Fruit fly (Drosophila melanogaster) whole organism, embryonic: ENCODE data around the gene UQCR-C1.

ENCODE experiments used
- Abd-B ChIP-seq: fragments of 200-800 bp; sonication (Bioruptor generic); optimal IDR thresholded peaks from 2 replicates; lab custom pipeline; 2018; ENCODE audit warnings: missing biosample characterization, mild to moderate bottlenecking, missing genetic modification characterization, moderate library complexity
- CG10366 ChIP-seq: fragments of 200-800 bp; sonication (Bioruptor generic); IDR thresholded peaks from 2 replicates; pipeline ENCODE4 v1.3.6; 2022; ENCODE audit warnings: missing biosample characterization, missing genetic modification characterization
- CG10543 ChIP-seq: fragments of 200-800 bp; sonication (Bioruptor generic); optimal IDR thresholded peaks from 3 replicates; lab custom pipeline; 2017; ENCODE audit warnings: missing biosample characterization, mild to moderate bottlenecking, missing genetic modification characterization, moderate library complexity
- CG11085 ChIP-seq: fragments of 200-800 bp; sonication (Bioruptor generic); IDR thresholded peaks from 2 replicates; pipeline ENCODE4 v1.3.6; 2022; ENCODE audit warnings: missing biosample characterization, missing genetic modification characterization
- CG11504 ChIP-seq: fragments of 200-800 bp; sonication (Bioruptor generic); optimal IDR thresholded peaks from 3 replicates; lab custom pipeline; 2019; ENCODE audit warnings: missing biosample characterization, mild to moderate bottlenecking, missing genetic modification characterization, moderate library complexity
- CG12104 ChIP-seq: fragments of 200-800 bp; sonication (Bioruptor generic); optimal IDR thresholded peaks from 3 replicates; lab custom pipeline; 2016; ENCODE audit warnings: missing biosample characterization, missing genetic modification characterization
- CG12942 ChIP-seq: fragments of 200-800 bp; sonication (Bioruptor generic); optimal IDR thresholded peaks from 3 replicates; lab custom pipeline; 2016; ENCODE audit warnings: missing biosample characterization, missing genetic modification characterization
- CG13287 ChIP-seq: fragments of 200-800 bp; sonication (Bioruptor generic); IDR thresholded peaks from 2 replicates; pipeline ENCODE4 v1.3.6; 2022; ENCODE audit warnings: missing biosample characterization, missing genetic modification characterization; ENCODE audit not compliant: partially characterized antibody
- CG15514 ChIP-seq: fragments of 200-800 bp; sonication (Bioruptor generic); optimal IDR thresholded peaks from 3 replicates; lab custom pipeline; 2017; ENCODE audit warnings: missing biosample characterization, missing genetic modification characterization, mild to moderate bottlenecking, moderate library complexity, missing genetic modification reagents
- CG15601 ChIP-seq: fragments of 200-800 bp; sonication (Bioruptor generic); optimal IDR thresholded peaks from 3 replicates; lab custom pipeline; 2019; ENCODE audit warnings: missing biosample characterization, mild to moderate bottlenecking, missing genetic modification characterization, moderate library complexity
- CG1602 ChIP-seq: fragments of 200-800 bp; sonication (Bioruptor generic); optimal IDR thresholded peaks from 3 replicates; lab custom pipeline; 2016; ENCODE audit warnings: missing biosample characterization, missing genetic modification characterization
- CG17361 ChIP-seq: fragments of 200-800 bp; sonication (Bioruptor generic); IDR thresholded peaks from 3 replicates; pipeline ENCODE4 v1.3.6; 2022; ENCODE audit warnings: missing biosample characterization, missing genetic modification characterization
- CG1792 ChIP-seq: fragments of 200-800 bp; sonication (Bioruptor generic); optimal IDR thresholded peaks from 2 replicates; lab custom pipeline; 2016; ENCODE audit warnings: missing biosample characterization, missing genetic modification characterization
- CG18011 ChIP-seq: fragments of 200-800 bp; sonication (Bioruptor generic); optimal IDR thresholded peaks from 2 replicates; lab custom pipeline; 2017; ENCODE audit warnings: missing biosample characterization, missing genetic modification characterization, mild to moderate bottlenecking, moderate library complexity, missing genotype
- CG18619 ChIP-seq: fragments of 200-800 bp; sonication (Bioruptor generic); optimal IDR thresholded peaks from 3 replicates; lab custom pipeline; 2017; ENCODE audit warnings: missing biosample characterization, mild to moderate bottlenecking, missing genetic modification characterization
- CG3065 ChIP-seq: fragments of 200-800 bp; sonication (Bioruptor generic); optimal IDR thresholded peaks from 2 replicates; lab custom pipeline; 2016; ENCODE audit warnings: missing biosample characterization, missing genetic modification characterization
- CG32532 ChIP-seq: fragments of 200-800 bp; sonication (Bioruptor generic); IDR thresholded peaks from 2 replicates; pipeline ENCODE4 v1.3.6; 2022; ENCODE audit warnings: missing biosample characterization, missing genetic modification characterization
- CG34376 ChIP-seq: fragments of 200-800 bp; sonication (Bioruptor generic); optimal IDR thresholded peaks from 2 replicates; lab custom pipeline; 2018; ENCODE audit warnings: missing biosample characterization, mild to moderate bottlenecking, missing genetic modification characterization
- CG42726 ChIP-seq: fragments of 200-800 bp; sonication (Bioruptor generic); IDR thresholded peaks from 2 replicates; pipeline ENCODE4 v1.3.6; 2022; ENCODE audit warnings: missing biosample characterization, missing genetic modification characterization; ENCODE audit not compliant: partially characterized antibody
- CG4282 ChIP-seq: fragments of 200-800 bp; sonication (Bioruptor generic); optimal IDR thresholded peaks from 2 replicates; lab custom pipeline; 2016; ENCODE audit warnings: missing biosample characterization, missing genetic modification characterization
- CG7372 ChIP-seq: fragments of 200-800 bp; sonication (Bioruptor generic); IDR thresholded peaks from 2 replicates; pipeline ENCODE4 v1.3.6; 2022; ENCODE audit warnings: missing biosample characterization, missing genetic modification characterization
- CG8478 ChIP-seq: fragments of >200 bp; optimal IDR thresholded peaks from 2 replicates; lab custom pipeline; 2018
- CG9727 ChIP-seq: fragments of 200-800 bp; sonication (Bioruptor generic); optimal IDR thresholded peaks from 3 replicates; lab custom pipeline; 2017; ENCODE audit warnings: missing biosample characterization, mild to moderate bottlenecking, missing genetic modification characterization
- CG9876 ChIP-seq: fragments of 200-800 bp; sonication (Bioruptor generic); optimal IDR thresholded peaks from 2 replicates; lab custom pipeline; 2016; ENCODE audit warnings: missing biosample characterization, missing genetic modification characterization
- CG9932 ChIP-seq: fragments of 200-800 bp; sonication (Bioruptor generic); IDR thresholded peaks from 2 replicates; pipeline ENCODE4 v1.3.6; 2022; ENCODE audit warnings: missing biosample characterization, missing genetic modification characterization
- Dek ChIP-seq: fragments of 200-800 bp; sonication (Bioruptor generic); optimal IDR thresholded peaks from 3 replicates; lab custom pipeline; 2019; ENCODE audit warnings: missing biosample characterization, mild to moderate bottlenecking, missing genetic modification characterization, moderate library complexity
- Ets65A ChIP-seq: fragments of 200-800 bp; sonication (Bioruptor generic); peaks from one replicate; lab custom pipeline; 2016; ENCODE audit warnings: missing biosample characterization, missing genetic modification characterization
- Lpt ChIP-seq: fragments of >200 bp; optimal IDR thresholded peaks from 2 replicates; lab custom pipeline; 2018; ENCODE audit warnings: missing biosample characterization, missing genetic modification characterization
- Ravus ChIP-seq: fragments of 200-800 bp; sonication (Bioruptor generic); IDR thresholded peaks from 2 replicates; pipeline ENCODE4 v1.3.6; 2022; ENCODE audit warnings: missing biosample characterization, missing genetic modification characterization
- al ChIP-seq: fragments of 200-800 bp; sonication (Bioruptor generic); IDR thresholded peaks from 2 replicates; pipeline ENCODE4 v1.3.6; 2022; ENCODE audit warnings: missing biosample characterization, missing genetic modification characterization
- bcd ChIP-seq: fragments of 200-800 bp; sonication (Bioruptor generic); optimal IDR thresholded peaks from 2 replicates; lab custom pipeline; 2017; ENCODE audit warnings: missing biosample characterization, mild to moderate bottlenecking, missing genetic modification characterization
- dpn ChIP-seq, 2 experiments: fragments of 200-800 bp; sonication (Bioruptor generic); optimal IDR thresholded peaks; 3 replicates each; lab custom pipeline; 2016; ENCODE audit warnings: missing biosample characterization in 2 of 2, missing genetic modification characterization in 2 of 2
- ewg ChIP-seq: fragments of 200-800 bp; sonication (Bioruptor generic); optimal IDR thresholded peaks from 3 replicates; lab custom pipeline; 2017; ENCODE audit warnings: mild to moderate bottlenecking, missing biosample characterization, missing genetic modification reagents, missing genetic modification characterization
- gfzf ChIP-seq: fragments of 200-800 bp; sonication (Bioruptor generic); optimal IDR thresholded peaks from 2 replicates; lab custom pipeline; 2016; ENCODE audit warnings: missing biosample characterization, mild to moderate bottlenecking, missing genetic modification characterization, moderate library complexity
- h ChIP-seq: fragments of >200 bp; optimal IDR thresholded peaks from 2 replicates; lab custom pipeline; 2017
- her ChIP-seq: fragments of 200-800 bp; sonication (Bioruptor generic); optimal IDR thresholded peaks from 2 replicates; lab custom pipeline; 2016; ENCODE audit warnings: missing biosample characterization, missing genetic modification characterization
- insv ChIP-seq, 2 experiments: fragments of 200-800 bp; sonication (Bioruptor generic); optimal IDR thresholded peaks; 3 replicates each; lab custom pipeline; 2016 to 2018; ENCODE audit warnings: missing biosample characterization in 2 of 2, missing genetic modification characterization in 2 of 2
- kni ChIP-seq: fragments of 200-800 bp; sonication (Bioruptor generic); optimal IDR thresholded peaks from 3 replicates; lab custom pipeline; 2017; ENCODE audit warnings: mild to moderate bottlenecking, missing biosample characterization, missing genetic modification reagents, missing genetic modification characterization
- nau ChIP-seq: fragments of 200-800 bp; sonication (Bioruptor generic); optimal IDR thresholded peaks from 3 replicates; lab custom pipeline; 2017; ENCODE audit warnings: missing biosample characterization, mild to moderate bottlenecking, missing genetic modification characterization, missing genetic modification reagents
- nmo ChIP-seq: fragments of 200-800 bp; sonication (Bioruptor generic); optimal IDR thresholded peaks from 2 replicates; lab custom pipeline; 2018; ENCODE audit warnings: missing biosample characterization, mild to moderate bottlenecking, missing genetic modification characterization, moderate library complexity
- pho ChIP-seq: fragments of 200-800 bp; sonication (Bioruptor generic); optimal IDR thresholded peaks from 2 replicates; lab custom pipeline; 2016; ENCODE audit warnings: missing biosample characterization, missing genetic modification characterization
- pros ChIP-seq: fragments of 200-800 bp; sonication (Bioruptor generic); optimal IDR thresholded peaks from 3 replicates; lab custom pipeline; 2019; ENCODE audit warnings: missing biosample characterization, mild to moderate bottlenecking, missing genetic modification characterization, moderate library complexity
- pum ChIP-seq: fragments of 200-800 bp; sonication (Bioruptor generic); optimal IDR thresholded peaks from 2 replicates; lab custom pipeline; 2016; ENCODE audit warnings: missing biosample characterization, missing genetic modification characterization
- row ChIP-seq: fragments of 200-800 bp; sonication (Bioruptor generic); IDR thresholded peaks from 3 replicates; pipeline ENCODE4 v1.3.6; 2022; ENCODE audit warnings: missing biosample characterization, missing genetic modification characterization
- sima ChIP-seq: fragments of 200-800 bp; sonication (Bioruptor generic); optimal IDR thresholded peaks from 2 replicates; lab custom pipeline; 2016; ENCODE audit warnings: missing biosample characterization, missing genetic modification characterization
- sna ChIP-seq: fragments of 200-800 bp; sonication (Bioruptor generic); IDR thresholded peaks from 2 replicates; pipeline ENCODE4 v1.3.6; 2022; ENCODE audit warnings: missing biosample characterization, missing genetic modification characterization; ENCODE audit not compliant: partially characterized antibody
- stwl ChIP-seq: fragments of 200-800 bp; sonication (Bioruptor generic); optimal IDR thresholded peaks from 3 replicates; lab custom pipeline; 2018; ENCODE audit warnings: missing biosample characterization, mild to moderate bottlenecking, missing genetic modification characterization, moderate library complexity
- tll ChIP-seq, 2 experiments: fragments of 200-800 bp in 1 of 2; fragments of >200 bp in 1 of 2; sonication (Bioruptor generic) in 1 of 2; optimal IDR thresholded peaks; 2 replicates each; lab custom pipeline; 2017 to 2019; ENCODE audit warnings: missing biosample characterization in 2 of 2, missing genetic modification characterization in 2 of 2, mild to moderate bottlenecking in 1 of 2, moderate library complexity in 1 of 2
- tup ChIP-seq: fragments of 200-800 bp; sonication (Bioruptor generic); optimal IDR thresholded peaks from 2 replicates; lab custom pipeline; 2016; ENCODE audit warnings: missing biosample characterization, mild to moderate bottlenecking, missing genetic modification characterization, moderate library complexity
- zfh2 ChIP-seq: fragments of 200-800 bp; sonication (Bioruptor generic); optimal IDR thresholded peaks from 2 replicates; lab custom pipeline; 2016; ENCODE audit warnings: missing biosample characterization, missing genetic modification characterization

Gene UQCR-C1

DNA sequence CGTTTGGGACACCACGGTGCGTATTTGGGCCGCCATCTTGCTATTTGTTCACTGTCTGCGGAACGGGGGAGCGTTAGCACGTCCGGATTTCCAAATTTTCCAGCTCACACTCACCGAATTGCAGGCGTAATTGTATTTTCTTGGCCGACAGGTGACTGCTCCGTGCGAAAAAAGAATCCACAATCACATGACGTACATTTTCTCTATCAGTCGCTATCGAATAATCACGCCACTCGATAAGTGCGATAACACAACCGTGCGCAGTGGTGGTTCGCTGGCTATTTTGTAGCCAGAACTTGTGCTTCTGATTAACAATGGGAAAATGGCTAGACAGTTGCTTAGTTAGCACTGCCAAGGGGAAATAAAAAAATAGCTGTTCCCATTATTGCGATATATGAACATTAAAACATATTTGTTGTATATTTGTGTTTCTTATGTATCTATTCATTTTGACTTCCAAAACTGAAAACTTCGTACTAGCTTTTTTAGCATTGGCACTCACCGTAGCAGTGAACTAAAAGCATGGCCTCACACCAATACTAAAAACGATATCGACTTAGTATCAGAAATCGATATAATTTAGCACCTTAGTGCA, 13.9 kb downstream of the UQCR-C1 start, which contains the start of gene VhaPPA1-1 (continued):
- peak; percentile 8; the same call in 1 of the 2 replicates for TF ChIP-seq CG32532 (GFP tag; lab: Robert Waterston, UW)
- TF ChIP-seq zfh2 = peak; percentile 23
- TF ChIP-seq CG9932 (GFP tag; lab: Robert Waterston, UW) = no peak
- TF ChIP-seq insv (GFP tag; optimal IDR thresholded peaks at IDR 0.05; lab: Kevin White, UChicago) = peak in 1 of 2 experiments; percentile 5
- peak; percentile 51 for TF ChIP-seq gfzf (GFP tag; lab: Kevin White, UChicago)
- peak; percentile 36 for TF ChIP-seq CG13287
- TF ChIP-seq bcd (GFP tag; lab: Kevin White, UChicago) = peak; percentile 28
- no peak for TF ChIP-seq Lpt (GFP tag; lab: Kevin White, UChicago)
- no peak for TF ChIP-seq kni (GFP tag; lab: Kevin White, UChicago)
- TF ChIP-seq Dek = peak; percentile 5
- peak; percentile 8 for TF ChIP-seq CG1792 (GFP tag; lab: Kevin White, UChicago)
- TF ChIP-seq Ets65A (GFP tag; lab: Kevin White, UChicago) = peak; percentile 63
- no peak for TF ChIP-seq her (GFP tag; lab: Kevin White, UChicago)
- no peak for TF ChIP-seq sima (GFP tag; lab: Kevin White, UChicago)
- TF ChIP-seq h (lab: Kevin White, UChicago) = no peak
- TF ChIP-seq stwl (tag; lab: Kevin White, UChicago) = peak; percentile 80
- no peak for TF ChIP-seq tup (GFP tag; lab: Kevin White, UChicago)
- peak; percentile 46 for TF ChIP-seq Abd-B (GFP tag; lab: Kevin White, UChicago)
- TF ChIP-seq pho (GFP tag; lab: Kevin White, UChicago) = no peak
- TF ChIP-seq CG17361 = peak; percentile 58; the same call in 2 of the 3 replicates
- TF ChIP-seq CG18011 (GFP tag; lab: Kevin White, UChicago) = peak; percentile 17
- no peak for TF ChIP-seq CG42726 (GFP tag; lab: Robert Waterston, UW)
- TF ChIP-seq Ravus (GFP tag; lab: Robert Waterston, UW) = no peak
- TF ChIP-seq dpn (GFP tag; optimal IDR thresholded peaks at IDR 0.05; lab: Kevin White, UChicago) = peak in 1 of 2 experiments; percentile 30
- TF ChIP-seq CG7372 (GFP tag; lab: Robert Waterston, UW) = no peak
- TF ChIP-seq row = peak; percentile 83
- no peak for TF ChIP-seq CG1602 (GFP tag; lab: Kevin White, UChicago)
- TF ChIP-seq CG10543 (GFP tag; lab: Kevin White, UChicago) = no peak
- TF ChIP-seq nmo (GFP tag; lab: Kevin White, UChicago) = peak; percentile 75
- peak; percentile 41 to 99 for TF ChIP-seq tll (GFP tag; optimal IDR thresholded peaks at IDR 0.05; lab: Kevin White, UChicago)
- TF ChIP-seq CG15601 (tag; lab: Kevin White, UChicago) = peak; percentile 36
- TF ChIP-seq CG12104 = no peak
- TF ChIP-seq CG15514 (GFP tag; lab: Kevin White, UChicago) = peak; percentile 55
- peak; percentile 53 for TF ChIP-seq CG11504
- no peak for TF ChIP-seq CG10366 (GFP tag; lab: Robert Waterston, UW)
- no peak for TF ChIP-seq pros (GFP tag; lab: Kevin White, UChicago)
- no peak for TF ChIP-seq CG11085 (GFP tag; lab: Robert Waterston, UW)
- no peak for TF ChIP-seq ewg
- no peak for TF ChIP-seq CG12942
- no peak for TF ChIP-seq al (GFP tag; lab: Robert Waterston, UW)
- TF ChIP-seq pum (GFP tag; lab: Kevin White, UChicago) = no peak
- no peak for TF ChIP-seq nau (GFP tag; lab: Kevin White, UChicago)
- no peak for TF ChIP-seq CG4282
- 0 out of 2 replicates have a peak, but pooled peaks have one; percentile 33 for TF ChIP-seq sna
- TF ChIP-seq CG9876 (GFP tag; lab: Kevin White, UChicago) = no peak
- TF ChIP-seq CG8478 (lab: Kevin White, UChicago) = peak; percentile 57
- no peak for TF ChIP-seq CG3065
- TF ChIP-seq CG18619 = no peak
- TF ChIP-seq CG34376 = peak; percentile 17
- peak; percentile 32 for TF ChIP-seq CG9727 (GFP tag; lab: Kevin White, UChicago)
